Worm (Caenorhabditis elegans): ENCODE data around the gene D2024.5.

DNA sequence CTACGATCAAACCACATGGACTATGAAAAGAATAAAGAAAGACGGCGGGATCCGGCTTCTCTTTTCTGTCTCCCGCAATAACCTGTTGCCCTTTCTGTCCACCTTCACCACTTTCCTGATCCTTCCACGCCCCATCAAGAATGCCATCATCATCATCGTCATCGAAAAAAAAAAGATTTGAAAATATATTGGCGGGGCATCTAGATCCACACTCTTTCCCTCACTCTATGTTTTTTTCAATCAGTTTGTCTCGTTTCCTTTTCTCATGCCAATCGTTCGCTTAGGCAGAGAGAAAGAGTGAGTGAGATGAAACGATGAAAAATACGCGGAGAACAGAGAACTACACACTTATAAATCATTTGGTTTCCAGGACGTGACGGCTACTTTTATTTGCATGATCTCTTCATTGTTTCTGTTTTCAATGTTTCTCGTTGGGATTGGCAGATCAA lies 5.5 kb upstream of the D2024.5 start:
- TF ChIP-seq nhr-76 (tag; optimal IDR thresholded peaks at IDR 0.05) (no peak), snpc-4 (tag; optimal IDR thresholded peaks at IDR 0.05) (no peak), mab-5 (tag; optimal IDR thresholded peaks at IDR 0.05) (no peak), unc-39 (tag; optimal IDR thresholded peaks at IDR 0.05) (no peak)

Measured in whole organism, mixed stage, embryonic.